Worm (Caenorhabditis elegans) whole organism, late embryonic: ENCODE results near the gene srw-123.

Experiments
- Y22D7AL.16 ChIP-seq: sonication (generic microtip); optimal IDR thresholded peaks from 2 replicates; lab custom pipeline; 2016; ENCODE audit warnings: missing genetic modification characterization, missing compliant biosample characterization
- ahr-1 ChIP-seq: sonication (generic microtip); optimal IDR thresholded peaks from 2 replicates; lab custom pipeline; 2016; ENCODE audit warnings: missing genetic modification characterization, missing compliant biosample characterization
- ama-1 ChIP-seq: fragments of 150-350 bp; optimal IDR thresholded peaks from 2 replicates; lab custom pipeline; 2014
- ceh-9 ChIP-seq: sonication (generic microtip); optimal IDR thresholded peaks from 2 replicates; lab custom pipeline; 2016; ENCODE audit warnings: mild to moderate bottlenecking, missing genetic modification characterization, inconsistent platforms, missing compliant biosample characterization
- elt-2 ChIP-seq: sonication (generic microtip); optimal IDR thresholded peaks from 2 replicates; lab custom pipeline; 2016; ENCODE audit warnings: missing genetic modification reagents, missing genetic modification characterization, missing compliant biosample characterization
- ets-4 ChIP-seq: sonication (generic microtip); optimal IDR thresholded peaks from 2 replicates; lab custom pipeline; 2016; ENCODE audit warnings: missing genetic modification characterization, missing compliant biosample characterization
- lin-11 ChIP-seq: fragments of 200-800 bp; sonication (Bioruptor generic); optimal IDR thresholded peaks from 2 replicates; lab custom pipeline; 2018; ENCODE audit warnings: mild to moderate bottlenecking, missing genetic modification characterization, missing compliant biosample characterization
- nhr-11 ChIP-seq: fragments of 150-350 bp; optimal IDR thresholded peaks from 2 replicates; lab custom pipeline; 2014; ENCODE audit warnings: missing biosample characterization, missing genetic modification characterization
- pag-3 ChIP-seq: sonication (generic microtip); optimal IDR thresholded peaks from 2 replicates; lab custom pipeline; 2016; ENCODE audit warnings: missing compliant biosample characterization, missing genetic modification characterization, borderline replicate concordance
- pha-4 ChIP-seq: fragments of 150-350 bp; optimal IDR thresholded peaks from 2 replicates; lab custom pipeline; 2018; ENCODE audit warnings: missing biosample characterization, missing genetic modification reagents, missing genetic modification characterization
- pqm-1 ChIP-seq: sonication (generic microtip); optimal IDR thresholded peaks from 2 replicates; lab custom pipeline; 2016; ENCODE audit warnings: missing genetic modification characterization, missing compliant biosample characterization
- sox-4 ChIP-seq: sonication (generic microtip); optimal IDR thresholded peaks from 2 replicates; lab custom pipeline; 2017; ENCODE audit warnings: mild to moderate bottlenecking, missing genetic modification characterization, inconsistent platforms, missing compliant biosample characterization
- tbx-2 ChIP-seq: sonication (generic microtip); optimal IDR thresholded peaks from 2 replicates; lab custom pipeline; 2016; ENCODE audit warnings: missing genetic modification characterization, missing compliant biosample characterization
- zip-5 ChIP-seq: sonication (generic microtip); optimal IDR thresholded peaks from 2 replicates; lab custom pipeline; 2016; ENCODE audit warnings: missing genetic modification characterization, missing compliant biosample characterization

- TF ChIP-seq sox-4 (tag; lab: Kevin White, UChicago) = no peak
- no peak for TF ChIP-seq lin-11 (tag; lab: Kevin White, UChicago)
- no peak for TF ChIP-seq zip-5 (tag; lab: Kevin White, UChicago)
- no peak for TF ChIP-seq ama-1 (lab: Kevin White, UChicago)
- no peak for TF ChIP-seq nhr-11 (tag; lab: Kevin White, UChicago)
- TF ChIP-seq pag-3 (tag; lab: Kevin White, UChicago) = no peak
- TF ChIP-seq ets-4 = no peak
- no peak for TF ChIP-seq tbx-2
- no peak for TF ChIP-seq elt-2 (tag; lab: Kevin White, UChicago)
- no peak for TF ChIP-seq ceh-9 (tag; lab: Kevin White, UChicago)
- TF ChIP-seq Y22D7AL.16 = no peak
- TF ChIP-seq pha-4 (tag; lab: Kevin White, UChicago) = no peak
- no peak for TF ChIP-seq ahr-1 (tag; lab: Kevin White, UChicago)
- no peak for TF ChIP-seq pqm-1
Observed at ce11 chrV:2987407-2987806, 12.2 kb upstream of the srw-123 start, which contains the start of gene srh-85.
